Worm (Caenorhabditis elegans): Measurements from ENCODE around the gene rad-51.

DNA sequence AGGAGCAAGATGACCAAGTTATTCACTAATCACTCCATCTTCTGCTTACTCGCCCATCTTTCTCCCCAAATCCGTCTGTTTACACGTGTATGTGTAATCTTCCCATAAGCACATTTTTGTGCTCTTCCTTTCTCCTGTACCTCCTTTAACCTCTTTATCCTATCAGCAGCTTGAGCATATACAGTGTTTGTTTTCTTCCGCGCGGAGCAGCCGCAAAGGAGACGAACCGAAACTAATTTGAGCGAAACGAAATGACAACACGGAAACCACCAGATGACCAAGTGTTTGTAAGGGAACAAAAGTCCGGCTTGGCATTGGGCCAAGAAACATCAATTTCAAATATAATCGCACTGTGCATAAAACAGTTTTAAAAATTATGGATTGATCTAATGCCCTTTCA is 20.3 kb upstream of the rad-51 start:
- TF ChIP-seq unc-130 (GFP tag; optimal IDR thresholded peaks at IDR 0.05) = no peak
- TF ChIP-seq zag-1 (tag; optimal IDR thresholded peaks at IDR 0.05) = no peak
- TF ChIP-seq nhr-48 (tag; optimal IDR thresholded peaks at IDR 0.05) = no peak
- no peak for TF ChIP-seq ama-1 (optimal IDR thresholded peaks at IDR 0.05)
- no peak for TF ChIP-seq nhr-11 (tag; optimal IDR thresholded peaks at IDR 0.05)
- no peak for TF ChIP-seq dmd-9 (GFP tag; IDR thresholded peaks at IDR 0.05)
- no peak for TF ChIP-seq nhr-102 (tag; optimal IDR thresholded peaks at IDR 0.05)
- no peak for TF ChIP-seq daf-8 (GFP tag; IDR thresholded peaks at IDR 0.05)
- TF ChIP-seq ces-1 (GFP tag; optimal IDR thresholded peaks at IDR 0.05) = no peak
- TF ChIP-seq set-16 (GFP tag; IDR thresholded peaks at IDR 0.05) = no peak
- no peak for TF ChIP-seq aly-2 (tag; optimal IDR thresholded peaks at IDR 0.05)
- no peak for TF ChIP-seq dve-1 (tag; optimal IDR thresholded peaks at IDR 0.05; ENCODE audit: insufficient read depth)
- no peak for TF ChIP-seq skn-1 (tag; optimal IDR thresholded peaks at IDR 0.05)

All from whole organism, L4 larva.